Worm (Caenorhabditis elegans) whole organism, L4 larva: ENCODE measurements around the gene ugt-43.

Source experiments
- D1046.2 ChIP-seq: fragments of 200-800 bp; sonication (Bioruptor generic); IDR thresholded peaks from 2 replicates; pipeline ENCODE4 v1.3.6; 2022; ENCODE audit warnings: missing genetic modification characterization, missing compliant biosample characterization
- ama-1 ChIP-seq: fragments of 150-350 bp; optimal IDR thresholded peaks from 2 replicates; lab custom pipeline; 2014; ENCODE audit warnings: inconsistent platforms, mixed read lengths
- attf-4 ChIP-seq: sonication (generic microtip); optimal IDR thresholded peaks from 3 replicates; lab custom pipeline; 2017; ENCODE audit warnings: missing biosample characterization, missing genetic modification characterization
- fkh-10 ChIP-seq: fragments of 150-350 bp; optimal IDR thresholded peaks from 2 replicates; lab custom pipeline; 2014; ENCODE audit warnings: missing biosample characterization, missing genetic modification reagents, missing genetic modification characterization
- gei-8 ChIP-seq: fragments of 200-800 bp; sonication (Bioruptor generic); optimal IDR thresholded peaks from 2 replicates; lab custom pipeline; 2018; ENCODE audit warnings: mild to moderate bottlenecking, missing genetic modification characterization, missing compliant biosample characterization
- mdl-1 ChIP-seq, 2 experiments: fragments of 150-350 bp in 1 of 2; sonication (generic microtip) in 1 of 2; optimal IDR thresholded peaks; 2 replicates each; lab custom pipeline; 2014 to 2017; ENCODE audit warnings: missing biosample characterization in 2 of 2, missing genetic modification characterization in 2 of 2
- nhr-10 ChIP-seq: fragments of 150-350 bp; optimal IDR thresholded peaks from 2 replicates; lab custom pipeline; 2014; ENCODE audit warnings: missing biosample characterization, missing genetic modification characterization
- nhr-48 ChIP-seq: sonication (generic microtip); optimal IDR thresholded peaks from 2 replicates; lab custom pipeline; 2016; ENCODE audit warnings: mild to moderate bottlenecking, missing genetic modification characterization, missing compliant biosample characterization
- zag-1 ChIP-seq: fragments of 150-350 bp; optimal IDR thresholded peaks from 2 replicates; lab custom pipeline; 2014; ENCODE audit warnings: missing biosample characterization, missing genetic modification characterization

ce11 chrIV:10417781-10418180, 46.6 kb upstream of the ugt-43 start, which contains the start of gene F13B12.6:
- no peak for TF ChIP-seq mdl-1 (tag; optimal IDR thresholded peaks at IDR 0.05; lab: Kevin White, UChicago)
- TF ChIP-seq fkh-10 (GFP tag; lab: Kevin White, UChicago): no peak
- no peak for TF ChIP-seq D1046.2 (GFP tag; lab: Robert Waterston, UW)
- no peak for TF ChIP-seq nhr-10 (tag; lab: Kevin White, UChicago)
- no peak for TF ChIP-seq attf-4 (tag; lab: Kevin White, UChicago)
- TF ChIP-seq nhr-48 (tag; lab: Kevin White, UChicago): no peak
- no peak for TF ChIP-seq ama-1 (lab: Kevin White, UChicago)
- no peak for TF ChIP-seq zag-1
- TF ChIP-seq gei-8 (GFP tag; lab: Kevin White, UChicago): no peak
